Worm (Caenorhabditis elegans) whole organism, L3 larva: ENCODE results near the gene T05A8.2.

Experiments
- R02D3.7 ChIP-seq: fragments of 150-350 bp; optimal IDR thresholded peaks from 2 replicates; lab custom pipeline; 2014; ENCODE audit warnings: missing biosample characterization, missing genetic modification characterization
- aly-2 ChIP-seq: fragments of 150-350 bp; optimal IDR thresholded peaks from 2 replicates; lab custom pipeline; 2014; ENCODE audit warnings: missing biosample characterization, missing genetic modification characterization
- ceh-16 ChIP-seq: sonication (generic microtip); optimal IDR thresholded peaks from 2 replicates; lab custom pipeline; 2017; ENCODE audit warnings: missing biosample characterization, missing genetic modification characterization
- ceh-28 ChIP-seq: fragments of 150-350 bp; optimal IDR thresholded peaks from 2 replicates; lab custom pipeline; 2014; ENCODE audit warnings: missing biosample characterization, missing genetic modification reagents, missing genetic modification characterization
- ceh-82 ChIP-seq: fragments of 150-350 bp; optimal IDR thresholded peaks from 2 replicates; lab custom pipeline; 2014; ENCODE audit warnings: missing biosample characterization, missing genetic modification characterization
- ceh-9 ChIP-seq: sonication (generic microtip); optimal IDR thresholded peaks from 2 replicates; lab custom pipeline; 2018; ENCODE audit warnings: missing biosample characterization, missing genetic modification characterization
- daf-12 ChIP-seq: fragments of 150-350 bp; optimal IDR thresholded peaks from 2 replicates; lab custom pipeline; 2014; ENCODE audit warnings: missing biosample characterization, missing genetic modification reagents, missing genetic modification characterization
- egl-27 ChIP-seq: sonication (generic microtip); optimal IDR thresholded peaks from 4 replicates; lab custom pipeline; 2017; ENCODE audit warnings: missing biosample characterization, missing genetic modification reagents, missing genetic modification characterization
- egl-5 ChIP-seq: fragments of 150-350 bp; optimal IDR thresholded peaks from 2 replicates; lab custom pipeline; 2017; ENCODE audit warnings: missing biosample characterization, missing genetic modification reagents, missing genetic modification characterization, inconsistent platforms
- elt-1 ChIP-seq: fragments of 150-350 bp; optimal IDR thresholded peaks from 2 replicates; lab custom pipeline; 2014; ENCODE audit warnings: missing biosample characterization, missing genetic modification characterization
- elt-2 ChIP-seq: sonication (generic microtip); optimal IDR thresholded peaks from 2 replicates; lab custom pipeline; 2016; ENCODE audit warnings: missing genetic modification reagents, mild to moderate bottlenecking, missing genetic modification characterization, missing compliant biosample characterization
- elt-3 ChIP-seq, 3 experiments: fragments of 150-350 bp in 1 of 3; sonication (generic microtip) in 2 of 3; optimal IDR thresholded peaks; 2 replicates in 2 of 3; 4 replicates in 1 of 3; lab custom pipeline; 2014 to 2017; ENCODE audit warnings: missing biosample characterization in 3 of 3, missing genetic modification characterization in 3 of 3
- eor-1 ChIP-seq, 2 experiments: fragments of 150-350 bp; optimal IDR thresholded peaks; 2 replicates each; lab custom pipeline; 2014 to 2018; ENCODE audit warnings: missing biosample characterization in 2 of 2, missing genetic modification characterization in 2 of 2
- fkh-10 ChIP-seq: sonication (generic microtip); optimal IDR thresholded peaks from 2 replicates; lab custom pipeline; 2017; ENCODE audit warnings: missing biosample characterization, missing genetic modification reagents, missing genetic modification characterization
- fkh-2 ChIP-seq: fragments of 150-350 bp; optimal IDR thresholded peaks from 2 replicates; lab custom pipeline; 2014; ENCODE audit warnings: missing biosample characterization, missing genetic modification reagents, missing genetic modification characterization
- fos-1 ChIP-seq: fragments of 150-350 bp; optimal IDR thresholded peaks from 2 replicates; lab custom pipeline; 2014; ENCODE audit warnings: missing biosample characterization, missing genetic modification characterization
- hmg-11 ChIP-seq: sonication (generic microtip); optimal IDR thresholded peaks from 2 replicates; lab custom pipeline; 2016; ENCODE audit warnings: missing genetic modification characterization, missing compliant biosample characterization
- jun-1 ChIP-seq: fragments of 150-350 bp; optimal IDR thresholded peaks from 2 replicates; lab custom pipeline; 2014; ENCODE audit warnings: missing biosample characterization, missing genetic modification reagents, missing genetic modification characterization
- lin-15B ChIP-seq: fragments of 150-350 bp; optimal IDR thresholded peaks from 2 replicates; lab custom pipeline; 2014; ENCODE audit warnings: missing biosample characterization, missing genetic modification characterization
- lin-39 ChIP-seq: fragments of 150-350 bp; optimal IDR thresholded peaks from 2 replicates; lab custom pipeline; 2018; ENCODE audit warnings: missing biosample characterization, missing genetic modification reagents, missing genetic modification characterization
- lsy-12 ChIP-seq: sonication (generic microtip); optimal IDR thresholded peaks from 2 replicates; lab custom pipeline; 2016; ENCODE audit warnings: mild to moderate bottlenecking, missing genetic modification characterization, missing compliant biosample characterization
- mdl-1 ChIP-seq: fragments of 150-350 bp; optimal IDR thresholded peaks from 2 replicates; lab custom pipeline; 2014; ENCODE audit warnings: missing biosample characterization, missing genetic modification characterization
- nfya-1 ChIP-seq: sonication (generic microtip); optimal IDR thresholded peaks from 2 replicates; lab custom pipeline; 2017; ENCODE audit warnings: missing genetic modification characterization, mild to moderate bottlenecking, missing compliant biosample characterization, antibody characterized with exemption, moderate library complexity; ENCODE audit not compliant: insufficient read depth
- nhr-11 ChIP-seq: fragments of 150-350 bp; optimal IDR thresholded peaks from 2 replicates; lab custom pipeline; 2014; ENCODE audit warnings: missing biosample characterization, missing genetic modification characterization
- nhr-23 ChIP-seq: fragments of 150-350 bp; optimal IDR thresholded peaks from 2 replicates; lab custom pipeline; 2014; ENCODE audit warnings: missing biosample characterization, missing genetic modification reagents, missing genetic modification characterization
- nhr-25 ChIP-seq: sonication (generic microtip); optimal IDR thresholded peaks from 2 replicates; lab custom pipeline; 2017; ENCODE audit warnings: missing biosample characterization, missing genetic modification characterization
- nhr-28 ChIP-seq: fragments of 150-350 bp; optimal IDR thresholded peaks from 2 replicates; lab custom pipeline; 2014; ENCODE audit warnings: missing biosample characterization, missing genetic modification characterization
- nhr-43 ChIP-seq: sonication (generic microtip); optimal IDR thresholded peaks from 2 replicates; lab custom pipeline; 2016; ENCODE audit warnings: mild to moderate bottlenecking, missing genetic modification characterization, missing compliant biosample characterization; ENCODE audit not compliant: poor library complexity, severe bottlenecking
- nhr-67 ChIP-seq: fragments of 150-350 bp; optimal IDR thresholded peaks from 2 replicates; lab custom pipeline; 2014; ENCODE audit warnings: missing biosample characterization, missing genetic modification characterization
- nhr-76 ChIP-seq: fragments of 150-350 bp; sonication (generic microtip); optimal IDR thresholded peaks from 5 replicates; lab custom pipeline; 2014; ENCODE audit warnings: missing biosample characterization, missing genetic modification characterization
- nhr-77 ChIP-seq: fragments of 150-350 bp; optimal IDR thresholded peaks from 2 replicates; lab custom pipeline; 2014; ENCODE audit warnings: missing biosample characterization, missing genetic modification characterization
- pha-4 ChIP-seq: fragments of 150-350 bp; optimal IDR thresholded peaks from 2 replicates; lab custom pipeline; 2014; ENCODE audit warnings: missing biosample characterization, missing genetic modification reagents, missing genetic modification characterization
- pqm-1 ChIP-seq: fragments of 150-350 bp; optimal IDR thresholded peaks from 2 replicates; lab custom pipeline; 2017; ENCODE audit warnings: missing biosample characterization, missing genetic modification characterization, inconsistent platforms
- sea-2 ChIP-seq: fragments of 150-350 bp; sonication (generic microtip); optimal IDR thresholded peaks from 4 replicates; lab custom pipeline; 2014; ENCODE audit warnings: missing biosample characterization, missing genetic modification reagents, missing genetic modification characterization
- skn-1 ChIP-seq: fragments of 150-350 bp; optimal IDR thresholded peaks from 2 replicates; lab custom pipeline; 2014; ENCODE audit warnings: missing biosample characterization, missing genetic modification characterization
- snpc-4 ChIP-seq: fragments of 150-350 bp; optimal IDR thresholded peaks from 2 replicates; lab custom pipeline; 2014; ENCODE audit warnings: missing biosample characterization, missing genetic modification characterization
- tbx-2 ChIP-seq: sonication (generic microtip); optimal IDR thresholded peaks from 2 replicates; lab custom pipeline; 2016; ENCODE audit warnings: mild to moderate bottlenecking, missing genetic modification characterization, missing compliant biosample characterization
- unc-39 ChIP-seq: sonication (generic microtip); optimal IDR thresholded peaks from 4 replicates; lab custom pipeline; 2017; ENCODE audit warnings: missing biosample characterization, missing genetic modification characterization
- unc-62 ChIP-seq: fragments of 150-350 bp; sonication (generic microtip); optimal IDR thresholded peaks from 4 replicates; lab custom pipeline; 2014; ENCODE audit warnings: missing biosample characterization, missing genetic modification reagents, missing genetic modification characterization
- zag-1 ChIP-seq: fragments of 150-350 bp; optimal IDR thresholded peaks from 2 replicates; lab custom pipeline; 2014; ENCODE audit warnings: missing biosample characterization, missing genetic modification characterization
- ztf-11 ChIP-seq: fragments of 150-350 bp; optimal IDR thresholded peaks from 2 replicates; lab custom pipeline; 2014; ENCODE audit warnings: missing biosample characterization, missing genetic modification characterization
- ztf-4 ChIP-seq: fragments of 150-350 bp; optimal IDR thresholded peaks from 2 replicates; lab custom pipeline; 2014; ENCODE audit warnings: missing biosample characterization, missing genetic modification characterization

The T05A8.2 gene

ce11 chrII:2752536-2752935 lies 41.7 kb upstream of the T05A8.2 start, which contains the start of gene F29A7.6:
TSS of gene F29A7.6 (minus strand) at chrII:2752611.
- TF ChIP-seq elt-1 (tag; lab: Kevin White, UChicago) (no peak), elt-2 (tag; lab: Kevin White, UChicago) (peak; percentile 25), lin-15B (tag; lab: Kevin White, UChicago) (peak; percentile 79), R02D3.7 (tag; lab: Kevin White, UChicago) (peak; percentile 12), nhr-23 (tag; lab: Kevin White, UChicago) (peak; percentile 30), snpc-4 (tag; lab: Kevin White, UChicago) (peak; percentile 71), pqm-1 (tag; lab: Kevin White, UChicago) (peak; percentile 12), lin-39 (tag; lab: Kevin White, UChicago) (peak; percentile 38), mdl-1 (tag; lab: Kevin White, UChicago) (no peak), nhr-43 (tag; lab: Kevin White, UChicago) (peak; percentile 47)

- peak; percentile 14 for TF ChIP-seq elt-2 (tag; lab: Kevin White, UChicago)
- TF ChIP-seq pqm-1 (tag; lab: Kevin White, UChicago), result no peak
- TF ChIP-seq aly-2, result no peak
- TF ChIP-seq hmg-11 (tag; lab: Kevin White, UChicago), result no peak
- no peak for TF ChIP-seq ceh-16 (tag; lab: Kevin White, UChicago)
Measured at ce11 chrII:2751278-2751677, 40.5 kb upstream of the T05A8.2 start.

ce11 chrII:2749595-2750048 lies 38.8 kb upstream of the T05A8.2 start, which contains the start of gene F29A7.4:
TSS of gene F29A7.4 (plus strand) at chrII:2749998.
- TF ChIP-seq nhr-67 (tag; lab: Kevin White, UChicago) (no peak), lin-39 (tag; lab: Kevin White, UChicago) (no peak), fos-1 (tag; lab: Kevin White, UChicago) (no peak), R02D3.7 (tag; lab: Kevin White, UChicago) (no peak), pqm-1 (tag; lab: Kevin White, UChicago) (peak; percentile 58), ztf-4 (tag; lab: Kevin White, UChicago) (no peak), aly-2 (no peak), ceh-28 (tag; lab: Kevin White, UChicago) (no peak), unc-62 (GFP tag; lab: Kevin White, UChicago) (no peak), elt-2 (tag; lab: Kevin White, UChicago) (peak; percentile 64), tbx-2 (tag; lab: Kevin White, UChicago) (no peak), egl-5 (tag; lab: Kevin White, UChicago) (no peak), pha-4 (tag; lab: Kevin White, UChicago) (no peak)

ce11 chrII:2747956-2748621 lies 37.3 kb upstream of the T05A8.2 start:
- TF ChIP-seq mdl-1 (tag; lab: Kevin White, UChicago) (no peak), unc-39 (tag; lab: Kevin White, UChicago) (no peak), nhr-11 (tag; lab: Kevin White, UChicago) (no peak), nhr-77 (tag; lab: Kevin White, UChicago) (no peak), jun-1 (tag; lab: Kevin White, UChicago) (no peak), elt-1 (tag; lab: Kevin White, UChicago) (no peak), egl-27 (tag; lab: Kevin White, UChicago) (no peak), ceh-9 (tag; lab: Kevin White, UChicago) (no peak), fkh-10 (peak; percentile 31), lin-15B (tag; lab: Kevin White, UChicago) (peak; percentile 41), hmg-11 (tag; lab: Kevin White, UChicago) (peak; percentile 76), nhr-25 (tag; lab: Kevin White, UChicago) (no peak), nhr-76 (tag; lab: Kevin White, UChicago) (no peak), nhr-67 (tag; lab: Kevin White, UChicago) (no peak), ceh-28 (tag; lab: Kevin White, UChicago) (no peak), sea-2 (GFP tag; lab: Kevin White, UChicago) (no peak), elt-2 (tag; lab: Kevin White, UChicago) (no peak), nhr-23 (tag; lab: Kevin White, UChicago) (no peak), ztf-4 (tag; lab: Kevin White, UChicago) (no peak), snpc-4 (tag; lab: Kevin White, UChicago) (peak; percentile 41), pqm-1 (tag; lab: Kevin White, UChicago) (no peak), lsy-12 (no peak), nhr-43 (tag; lab: Kevin White, UChicago) (no peak), fkh-2 (tag; lab: Kevin White, UChicago) (no peak), daf-12 (no peak), eor-1 (tag; optimal IDR thresholded peaks at IDR 0.05; lab: Kevin White, UChicago) (no peak), egl-5 (tag; lab: Kevin White, UChicago) (peak; percentile 15), zag-1 (peak; percentile 30), ceh-82 (peak; percentile 26), nhr-28 (tag; lab: Kevin White, UChicago) (no peak), elt-3 (tag; optimal IDR thresholded peaks at IDR 0.05; lab: Kevin White, UChicago) (no peak), fos-1 (tag; lab: Kevin White, UChicago) (no peak), ztf-11 (tag; lab: Kevin White, UChicago) (no peak), nfya-1 (tag; lab: Kevin White, UChicago) (peak; percentile 81), ceh-16 (tag; lab: Kevin White, UChicago) (no peak), skn-1 (tag; lab: Kevin White, UChicago) (peak; percentile 10)
